ENCODE assay signal across 1 fruit fly cellular context in genomic region chr3R:19875118-19875887, dm6.
TF ChIP-seq lines count a peak whose summit lies in the region.

Mrp5 (minus strand) TSS chr3R:19875678.

TF ChIP-seq in whole organism, embryonic, 481 proteins besides CTCF, POLR2A, EP300 and RAD21 (continued from another document and continues in another):
- TF ChIP-seq abd-A (tag; optimal IDR thresholded peaks at IDR 0.05; lab: Kevin White, UChicago): no peak
- TF ChIP-seq ara (GFP tag; IDR thresholded peaks at IDR 0.05; lab: Robert Waterston, UW): 0 out of 2 replicates have a peak, but pooled peaks have one; percentile 6
- no peak for TF ChIP-seq maf-S (GFP tag; optimal IDR thresholded peaks at IDR 0.05; lab: Kevin White, UChicago)
- TF ChIP-seq NC2β (GFP tag; optimal IDR thresholded peaks at IDR 0.05; lab: Kevin White, UChicago): no peak
- TF ChIP-seq MESR4 (GFP tag; optimal IDR thresholded peaks at IDR 0.05; lab: Kevin White, UChicago): peak; percentile 39
- no peak for TF ChIP-seq fu2 (GFP tag; optimal IDR thresholded peaks at IDR 0.05; lab: Kevin White, UChicago)
- no peak for TF ChIP-seq cato (GFP tag; optimal IDR thresholded peaks at IDR 0.05; lab: Kevin White, UChicago; ENCODE audit: borderline replicate concordance)
- TF ChIP-seq gro (GFP tag; optimal IDR thresholded peaks at IDR 0.05; lab: Kevin White, UChicago): peak; percentile 24
- TF ChIP-seq dan (GFP tag; IDR thresholded peaks at IDR 0.05; lab: Robert Waterston, UW): no peak
- TF ChIP-seq Sin3A (optimal IDR thresholded peaks at IDR 0.05; lab: Kevin White, UChicago): no peak
- no peak for TF ChIP-seq CG14965 (GFP tag; optimal IDR thresholded peaks at IDR 0.05; lab: Kevin White, UChicago; ENCODE audit: borderline replicate concordance)
- TF ChIP-seq CG10654 (GFP tag; optimal IDR thresholded peaks at IDR 0.05; lab: Kevin White, UChicago): peak; percentile 14
- no peak for TF ChIP-seq mld (GFP tag; IDR thresholded peaks at IDR 0.05; lab: Robert Waterston, UW; ENCODE audit: partially characterized antibody)
- no peak for TF ChIP-seq CG1792 (GFP tag; optimal IDR thresholded peaks at IDR 0.05; lab: Kevin White, UChicago)
- no peak for TF ChIP-seq Adf1 (GFP tag; IDR thresholded peaks at IDR 0.05; lab: Robert Waterston, UW)
- 0 out of 3 replicates have a peak, but pooled peaks have one; percentile 46 for TF ChIP-seq HLH4C (GFP tag; IDR thresholded peaks at IDR 0.05; lab: Robert Waterston, UW; ENCODE audit: partially characterized antibody)
- TF ChIP-seq pb (GFP tag; optimal IDR thresholded peaks at IDR 0.05; lab: Kevin White, UChicago): no peak
- peak; percentile 48; the same call in 1 of the 2 replicates for TF ChIP-seq ranshi (GFP tag; IDR thresholded peaks at IDR 0.05; lab: Robert Waterston, UW)
- no peak for TF ChIP-seq Elba2 (GFP tag; optimal IDR thresholded peaks at IDR 0.05; lab: Kevin White, UChicago)
- no peak for TF ChIP-seq CG3995 (GFP tag; optimal IDR thresholded peaks at IDR 0.05; lab: Kevin White, UChicago)
- peak; percentile 42 for TF ChIP-seq kah (GFP tag; optimal IDR thresholded peaks at IDR 0.05; lab: Kevin White, UChicago)
- no peak for TF ChIP-seq psq (GFP tag; optimal IDR thresholded peaks at IDR 0.05; lab: Kevin White, UChicago)
- no peak for TF ChIP-seq Antp (GFP tag; optimal IDR thresholded peaks at IDR 0.05; lab: Kevin White, UChicago)
- TF ChIP-seq corto (GFP tag; optimal IDR thresholded peaks at IDR 0.05; lab: Kevin White, UChicago): no peak
- no peak for TF ChIP-seq wor (GFP tag; IDR thresholded peaks at IDR 0.05; lab: Robert Waterston, UW)
- TF ChIP-seq Nf-YC (tag; optimal IDR thresholded peaks at IDR 0.05; lab: Kevin White, UChicago): no peak
- peak; percentile 73 for TF ChIP-seq Ets65A (GFP tag; lab: Kevin White, UChicago)
- peak; percentile 32; the same call in 1 of the 2 replicates for TF ChIP-seq al (GFP tag; IDR thresholded peaks at IDR 0.05; lab: Robert Waterston, UW)
- TF ChIP-seq CG3281 (GFP tag; optimal IDR thresholded peaks at IDR 0.05; lab: Kevin White, UChicago): peak; percentile 26
- TF ChIP-seq Mad (GFP tag; optimal IDR thresholded peaks at IDR 0.05; lab: Kevin White, UChicago): no peak
- no peak for TF ChIP-seq kay (GFP tag; optimal IDR thresholded peaks at IDR 0.05; lab: Kevin White, UChicago)
- TF ChIP-seq eyg (GFP tag; optimal IDR thresholded peaks at IDR 0.05; lab: Kevin White, UChicago): no peak
- TF ChIP-seq CG3163 (GFP tag; optimal IDR thresholded peaks at IDR 0.05; lab: Kevin White, UChicago): no peak
- TF ChIP-seq CG5180 (GFP tag; optimal IDR thresholded peaks at IDR 0.05; lab: Kevin White, UChicago): peak; percentile 11
- TF ChIP-seq dm (GFP tag; optimal IDR thresholded peaks at IDR 0.05; lab: Kevin White, UChicago): no peak
- TF ChIP-seq sim (GFP tag; IDR thresholded peaks at IDR 0.05; lab: Robert Waterston, UW): 0 out of 2 replicates have a peak, but pooled peaks have one; percentile 49
- TF ChIP-seq CG15696 (tag; optimal IDR thresholded peaks at IDR 0.05; lab: Kevin White, UChicago): no peak
- TF ChIP-seq CG5245 (GFP tag; optimal IDR thresholded peaks at IDR 0.05; lab: Kevin White, UChicago): no peak
- TF ChIP-seq tx (GFP tag; optimal IDR thresholded peaks at IDR 0.05; lab: Kevin White, UChicago): no peak
- no peak for TF ChIP-seq CG15073 (GFP tag; optimal IDR thresholded peaks at IDR 0.05; lab: Kevin White, UChicago)
- TF ChIP-seq br (optimal IDR thresholded peaks at IDR 0.05; lab: Kevin White, UChicago): no peak
- peak; percentile 75; the same call in 3 of the 4 replicates for TF ChIP-seq Gug (GFP tag; IDR thresholded peaks at IDR 0.05; lab: Robert Waterston, UW)
- no peak for TF ChIP-seq Lim3 (GFP tag; IDR thresholded peaks at IDR 0.05; lab: Robert Waterston, UW)
- no peak for TF ChIP-seq inv (GFP tag; IDR thresholded peaks at IDR 0.05; lab: Robert Waterston, UW; ENCODE audit: partially characterized antibody)
- TF ChIP-seq Xrp1 (GFP tag; IDR thresholded peaks at IDR 0.05; lab: Robert Waterston, UW): peak; percentile 64
- TF ChIP-seq gcm (GFP tag; optimal IDR thresholded peaks at IDR 0.05; lab: Kevin White, UChicago): no peak
- TF ChIP-seq btn (GFP tag; optimal IDR thresholded peaks at IDR 0.05; lab: Kevin White, UChicago): no peak
- TF ChIP-seq CG1647 (GFP tag; optimal IDR thresholded peaks at IDR 0.05; lab: Kevin White, UChicago): no peak
- no peak for TF ChIP-seq Dad (GFP tag; optimal IDR thresholded peaks at IDR 0.05; lab: Kevin White, UChicago)
- peak; percentile 19 for TF ChIP-seq Dek (tag; optimal IDR thresholded peaks at IDR 0.05; lab: Kevin White, UChicago)
- TF ChIP-seq Hsf (GFP tag; optimal IDR thresholded peaks at IDR 0.05; lab: Kevin White, UChicago): peak; percentile 7
- peak; percentile 52 for TF ChIP-seq Jarid2 (GFP tag; optimal IDR thresholded peaks at IDR 0.05; lab: Kevin White, UChicago)
- peak; percentile 52 for TF ChIP-seq Hmr (GFP tag; optimal IDR thresholded peaks at IDR 0.05; lab: Kevin White, UChicago)
- no peak for TF ChIP-seq CG13894 (tag; optimal IDR thresholded peaks at IDR 0.05; lab: Kevin White, UChicago)
- no peak for TF ChIP-seq repo (GFP tag; optimal IDR thresholded peaks at IDR 0.05; lab: Kevin White, UChicago)
- TF ChIP-seq zfh2 (GFP tag; optimal IDR thresholded peaks at IDR 0.05; lab: Kevin White, UChicago): no peak
- TF ChIP-seq CG14667 (GFP tag; IDR thresholded peaks at IDR 0.05; lab: Robert Waterston, UW): 0 out of 2 replicates have a peak, but pooled peaks have one; percentile 16
- TF ChIP-seq bigmax (GFP tag; optimal IDR thresholded peaks at IDR 0.05; lab: Kevin White, UChicago): no peak
- TF ChIP-seq NFAT (GFP tag; IDR thresholded peaks at IDR 0.05; lab: Robert Waterston, UW): peak; percentile 51; the same call in 1 of the 2 replicates
- TF ChIP-seq zfh1 (GFP tag; IDR thresholded peaks at IDR 0.05; lab: Robert Waterston, UW): peak; percentile 70
- peak; percentile 43; the same call in 1 of the 3 replicates for TF ChIP-seq gce (GFP tag; IDR thresholded peaks at IDR 0.05; lab: Robert Waterston, UW)
- no peak for TF ChIP-seq Hr39 (optimal IDR thresholded peaks at IDR 0.05; lab: Kevin White, UChicago)
- TF ChIP-seq CG11695 (GFP tag; IDR thresholded peaks at IDR 0.05; lab: Robert Waterston, UW): peak; percentile 51; the same call in 1 of the 3 replicates
- TF ChIP-seq Chrac-16 (GFP tag; optimal IDR thresholded peaks at IDR 0.05; lab: Kevin White, UChicago): no peak
- no peak for TF ChIP-seq CG2712 (tag; optimal IDR thresholded peaks at IDR 0.05; lab: Kevin White, UChicago)
- peak; percentile 13 for TF ChIP-seq caup (GFP tag; optimal IDR thresholded peaks at IDR 0.05; lab: Kevin White, UChicago; ENCODE audit: severe bottlenecking)
- TF ChIP-seq CG13123 (GFP tag; optimal IDR thresholded peaks at IDR 0.05; lab: Kevin White, UChicago): no peak
- TF ChIP-seq nerfin-2 (GFP tag; IDR thresholded peaks at IDR 0.05; lab: Robert Waterston, UW; ENCODE audit: partially characterized antibody): no peak
- peak; percentile 75 for TF ChIP-seq crol (GFP tag; IDR thresholded peaks at IDR 0.05; lab: Robert Waterston, UW)
- TF ChIP-seq CG6689 (GFP tag; IDR thresholded peaks at IDR 0.05; lab: Robert Waterston, UW): peak; percentile 57
- no peak for TF ChIP-seq p53 (GFP tag; optimal IDR thresholded peaks at IDR 0.05; lab: Kevin White, UChicago)
- TF ChIP-seq CG12236 (GFP tag; optimal IDR thresholded peaks at IDR 0.05; lab: Kevin White, UChicago): no peak
- TF ChIP-seq Lhr (GFP tag; optimal IDR thresholded peaks at IDR 0.05; lab: Kevin White, UChicago): no peak
- peak; percentile 77 for TF ChIP-seq HLHmδ (GFP tag; optimal IDR thresholded peaks at IDR 0.05; lab: Kevin White, UChicago)
- no peak for TF ChIP-seq CG11560 (tag; IDR thresholded peaks at IDR 0.05; lab: Robert Waterston, UW)
- TF ChIP-seq danr (GFP tag; IDR thresholded peaks at IDR 0.05; lab: Robert Waterston, UW): no peak
- TF ChIP-seq Aef1 (GFP tag; IDR thresholded peaks at IDR 0.05; lab: Robert Waterston, UW): peak; percentile 49; the same call in 2 of the 3 replicates
- peak; percentile 26; the same call in 1 of the 2 replicates for TF ChIP-seq E2f2 (GFP tag; IDR thresholded peaks at IDR 0.05; lab: Robert Waterston, UW)
- peak; percentile 89 for TF ChIP-seq row (GFP tag; IDR thresholded peaks at IDR 0.05; lab: Robert Waterston, UW)
- no peak for TF ChIP-seq zen2 (GFP tag; IDR thresholded peaks at IDR 0.05; lab: Robert Waterston, UW; ENCODE audit: partially characterized antibody)
- TF ChIP-seq sr (GFP tag; IDR thresholded peaks at IDR 0.05; lab: Robert Waterston, UW): peak; percentile 91
- 0 out of 2 replicates have a peak, but pooled peaks have one; percentile 12 for TF ChIP-seq ttk (GFP tag; IDR thresholded peaks at IDR 0.05; lab: Robert Waterston, UW)
- TF ChIP-seq sens (GFP tag; lab: Kevin White, UChicago): peak; percentile 64
- peak; percentile 72 for TF ChIP-seq CG32532 (GFP tag; IDR thresholded peaks at IDR 0.05; lab: Robert Waterston, UW)
- TF ChIP-seq HLH3B (GFP tag; IDR thresholded peaks at IDR 0.05; lab: Robert Waterston, UW): peak; percentile 64
- TF ChIP-seq Bgb (GFP tag; IDR thresholded peaks at IDR 0.05; lab: Robert Waterston, UW; ENCODE audit: partially characterized antibody): 0 out of 2 replicates have a peak, but pooled peaks have one; percentile 36
- TF ChIP-seq sc (optimal IDR thresholded peaks at IDR 0.05; lab: Kevin White, UChicago): no peak
- no peak for TF ChIP-seq sc (GFP tag; optimal IDR thresholded peaks at IDR 0.05; lab: Kevin White, UChicago)
- TF ChIP-seq peb (GFP tag; IDR thresholded peaks at IDR 0.05; lab: Robert Waterston, UW): 0 out of 2 replicates have a peak, but pooled peaks have one; percentile 12
- TF ChIP-seq dimm (GFP tag; IDR thresholded peaks at IDR 0.05; lab: Robert Waterston, UW): no peak
- TF ChIP-seq CG13424 (tag; optimal IDR thresholded peaks at IDR 0.05; lab: Kevin White, UChicago): peak; percentile 26
- 0 out of 2 replicates have a peak, but pooled peaks have one; percentile 37 for TF ChIP-seq Nf-YA (GFP tag; IDR thresholded peaks at IDR 0.05; lab: Robert Waterston, UW)
- TF ChIP-seq ken (GFP tag; IDR thresholded peaks at IDR 0.05; lab: Robert Waterston, UW): peak; percentile 48; the same call in 1 of the 3 replicates
- peak; percentile 63; the same call in 1 of the 2 replicates for TF ChIP-seq CG1024 (GFP tag; IDR thresholded peaks at IDR 0.05; lab: Robert Waterston, UW)
- TF ChIP-seq MTF-1 (GFP tag; optimal IDR thresholded peaks at IDR 0.05; lab: Kevin White, UChicago; ENCODE audit: borderline replicate concordance): peak; percentile 38
- no peak for TF ChIP-seq unc-4 (GFP tag; IDR thresholded peaks at IDR 0.05; lab: Robert Waterston, UW; ENCODE audit: partially characterized antibody)
- TF ChIP-seq gem (tag; optimal IDR thresholded peaks at IDR 0.05; lab: Kevin White, UChicago): peak; percentile 57
- TF ChIP-seq Sox100B (GFP tag; optimal IDR thresholded peaks at IDR 0.05; lab: Kevin White, UChicago): peak; percentile 41
- TF ChIP-seq CG9932 (GFP tag; IDR thresholded peaks at IDR 0.05; lab: Robert Waterston, UW): no peak; the same call in 1 of the 2 replicates
- no peak for TF ChIP-seq CG8089 (GFP tag; optimal IDR thresholded peaks at IDR 0.05; lab: Kevin White, UChicago)
- peak; percentile 15; the same call in 1 of the 2 replicates for TF ChIP-seq Atf6 (GFP tag; IDR thresholded peaks at IDR 0.05; lab: Robert Waterston, UW)
- no peak for TF ChIP-seq jing (GFP tag; optimal IDR thresholded peaks at IDR 0.05; lab: Kevin White, UChicago)
- peak; percentile 33 for TF ChIP-seq D19A (tag; optimal IDR thresholded peaks at IDR 0.05; lab: Kevin White, UChicago)
- no peak for TF ChIP-seq oc (tag; optimal IDR thresholded peaks at IDR 0.05; lab: Kevin White, UChicago)
- peak; percentile 6 for TF ChIP-seq NK7.1 (GFP tag; optimal IDR thresholded peaks at IDR 0.05; lab: Kevin White, UChicago)
- no peak for TF ChIP-seq CG6654 (GFP tag; optimal IDR thresholded peaks at IDR 0.05; lab: Kevin White, UChicago)
- no peak for TF ChIP-seq CG14860 (GFP tag; IDR thresholded peaks at IDR 0.05; lab: Robert Waterston, UW; ENCODE audit: partially characterized antibody)
- TF ChIP-seq CG10543 (GFP tag; optimal IDR thresholded peaks at IDR 0.05; lab: Kevin White, UChicago): no peak
- TF ChIP-seq Xbp1 (GFP tag; optimal IDR thresholded peaks at IDR 0.05; lab: Kevin White, UChicago): peak; percentile 61
- no peak for TF ChIP-seq Usf (GFP tag; optimal IDR thresholded peaks at IDR 0.05; lab: Kevin White, UChicago)
- no peak for TF ChIP-seq crp (GFP tag; optimal IDR thresholded peaks at IDR 0.05; lab: Kevin White, UChicago)
- 0 out of 2 replicates have a peak, but pooled peaks have one; percentile 35 for TF ChIP-seq ham (GFP tag; IDR thresholded peaks at IDR 0.05; lab: Robert Waterston, UW)
- no peak for TF ChIP-seq CG7928 (GFP tag; optimal IDR thresholded peaks at IDR 0.05; lab: Kevin White, UChicago)
- no peak for TF ChIP-seq CG1832 (GFP tag; optimal IDR thresholded peaks at IDR 0.05; lab: Kevin White, UChicago)
- no peak for TF ChIP-seq CG33557 (GFP tag; optimal IDR thresholded peaks at IDR 0.05; lab: Kevin White, UChicago)
- TF ChIP-seq CG30431 (GFP tag; optimal IDR thresholded peaks at IDR 0.05; lab: Kevin White, UChicago): peak; percentile 7
- no peak for TF ChIP-seq CkIIα-i1 (GFP tag; IDR thresholded peaks at IDR 0.05; lab: Robert Waterston, UW)
- TF ChIP-seq bsh (GFP tag; optimal IDR thresholded peaks at IDR 0.05; lab: Kevin White, UChicago): peak; percentile 21 to 35
- TF ChIP-seq her (GFP tag; optimal IDR thresholded peaks at IDR 0.05; lab: Kevin White, UChicago): no peak
- peak; percentile 36 for TF ChIP-seq phol (tag; optimal IDR thresholded peaks at IDR 0.05; lab: Kevin White, UChicago)
- peak; percentile 38 for TF ChIP-seq ind (GFP tag; optimal IDR thresholded peaks at IDR 0.05; lab: Kevin White, UChicago)
- TF ChIP-seq bbx (GFP tag; IDR thresholded peaks at IDR 0.05; lab: Robert Waterston, UW; ENCODE audit: partially characterized antibody): peak; percentile 34; the same call in 1 of the 2 replicates
- peak; percentile 60 for TF ChIP-seq Ada2b (GFP tag; IDR thresholded peaks at IDR 0.05; lab: Robert Waterston, UW)
- TF ChIP-seq hbn (GFP tag; IDR thresholded peaks at IDR 0.05; lab: Robert Waterston, UW; ENCODE audit: partially characterized antibody): no peak
- peak; percentile 29 for TF ChIP-seq CG17568 (GFP tag; optimal IDR thresholded peaks at IDR 0.05; lab: Kevin White, UChicago)
- peak; percentile 11 for TF ChIP-seq Fer1 (GFP tag; optimal IDR thresholded peaks at IDR 0.05; lab: Kevin White, UChicago)
- no peak for TF ChIP-seq CG11085 (GFP tag; IDR thresholded peaks at IDR 0.05; lab: Robert Waterston, UW)
- no peak for TF ChIP-seq ato (GFP tag; IDR thresholded peaks at IDR 0.05; lab: Robert Waterston, UW; ENCODE audit: partially characterized antibody)
- TF ChIP-seq CG5953 (GFP tag; IDR thresholded peaks at IDR 0.05; lab: Robert Waterston, UW): peak; percentile 62
